Fruit fly (Drosophila melanogaster) whole organism, prepupa: ENCODE results near the gene CG14362.

Experiments used
- Blimp-1 ChIP-seq: fragments of 200-800 bp; sonication (Bioruptor generic); optimal IDR thresholded peaks from 3 replicates; lab custom pipeline; 2017; ENCODE audit warnings: missing biosample characterization, missing genetic modification characterization, mild to moderate bottlenecking, moderate library complexity, missing genetic modification reagents
- CG10631 ChIP-seq: fragments of 200-800 bp; sonication (Bioruptor generic); optimal IDR thresholded peaks from 2 replicates; lab custom pipeline; 2016; ENCODE audit warnings: missing biosample characterization, missing genetic modification characterization
- CG10669 ChIP-seq: fragments of 200-800 bp; sonication (Bioruptor generic); optimal IDR thresholded peaks from 3 replicates; lab custom pipeline; 2018; ENCODE audit warnings: missing biosample characterization, mild to moderate bottlenecking, missing genetic modification characterization, moderate library complexity
- CG11294 ChIP-seq: fragments of 200-800 bp; sonication (Bioruptor generic); IDR thresholded peaks from 2 replicates; pipeline ENCODE4 v1.3.6; 2022; ENCODE audit warnings: missing biosample characterization, missing genetic modification characterization
- CG11902 ChIP-seq: fragments of 200-800 bp; sonication (Bioruptor generic); optimal IDR thresholded peaks from 3 replicates; lab custom pipeline; 2016; ENCODE audit warnings: missing biosample characterization, missing genetic modification characterization
- CG15336 ChIP-seq: fragments of 200-800 bp; sonication (Bioruptor generic); IDR thresholded peaks from 2 replicates; pipeline ENCODE4 v1.3.6; 2022; ENCODE audit warnings: missing biosample characterization, missing genetic modification characterization
- CG1621 ChIP-seq: fragments of 200-800 bp; sonication (Bioruptor generic); optimal IDR thresholded peaks from 3 replicates; lab custom pipeline; 2018; ENCODE audit warnings: missing biosample characterization, mild to moderate bottlenecking, missing genetic modification characterization
- CG3032 ChIP-seq: fragments of 200-800 bp; optimal IDR thresholded peaks from 2 replicates; lab custom pipeline; 2019; ENCODE audit warnings: missing biosample characterization, mild to moderate bottlenecking, missing genetic modification characterization, moderate library complexity
- CG32006 ChIP-seq: fragments of 200-800 bp; sonication (Bioruptor generic); optimal IDR thresholded peaks from 3 replicates; lab custom pipeline; 2017; ENCODE audit warnings: missing biosample characterization, mild to moderate bottlenecking, missing genetic modification characterization
- CG3919 ChIP-seq: fragments of 200-800 bp; sonication (Bioruptor generic); optimal IDR thresholded peaks from 3 replicates; lab custom pipeline; 2016; ENCODE audit warnings: missing biosample characterization, missing genetic modification characterization
- CG6163 ChIP-seq: fragments of 200-800 bp; sonication (Bioruptor generic); IDR thresholded peaks from 3 replicates; pipeline ENCODE4 v1.3.6; 2022; ENCODE audit warnings: missing biosample characterization, missing genetic modification characterization
- CG6276 ChIP-seq: fragments of 200-800 bp; sonication (Bioruptor generic); optimal IDR thresholded peaks from 2 replicates; lab custom pipeline; 2017; ENCODE audit warnings: missing biosample characterization, mild to moderate bottlenecking, missing genetic modification characterization
- CG6808 ChIP-seq: fragments of 200-800 bp; sonication (Bioruptor generic); optimal IDR thresholded peaks from 3 replicates; lab custom pipeline; 2017; ENCODE audit warnings: missing biosample characterization, missing genetic modification characterization, mild to moderate bottlenecking, moderate library complexity, missing genetic modification reagents
- CG6854 ChIP-seq: fragments of 200-800 bp; sonication (Bioruptor generic); optimal IDR thresholded peaks from 2 replicates; lab custom pipeline; 2017; ENCODE audit warnings: missing biosample characterization, mild to moderate bottlenecking, missing genetic modification characterization
- CG7368 ChIP-seq: fragments of 200-800 bp; sonication (Bioruptor generic); optimal IDR thresholded peaks from 3 replicates; lab custom pipeline; 2016; ENCODE audit warnings: missing biosample characterization, missing genetic modification characterization
- CG8319 ChIP-seq: fragments of 200-800 bp; sonication (Bioruptor generic); optimal IDR thresholded peaks from 3 replicates; lab custom pipeline; 2016; ENCODE audit warnings: missing biosample characterization, missing genetic modification characterization
- CG8632 ChIP-seq: fragments of 200-800 bp; sonication (Bioruptor generic); optimal IDR thresholded peaks from 3 replicates; lab custom pipeline; 2016; ENCODE audit warnings: missing biosample characterization, missing genetic modification characterization
- Eip75B ChIP-seq: fragments of 200-800 bp; sonication (Bioruptor generic); optimal IDR thresholded peaks from 3 replicates; lab custom pipeline; 2016; ENCODE audit warnings: missing biosample characterization, missing genetic modification characterization
- Eip78C ChIP-seq: fragments of 200-800 bp; sonication (Bioruptor generic); peaks from one replicate; lab custom pipeline; 2016; ENCODE audit warnings: missing biosample characterization, missing genetic modification characterization
- Eip93F ChIP-seq: fragments of 200-800 bp; sonication (Bioruptor generic); optimal IDR thresholded peaks from 2 replicates; lab custom pipeline; 2016; ENCODE audit warnings: missing biosample characterization, mild to moderate bottlenecking, missing genetic modification characterization
- Ets21C ChIP-seq: fragments of 200-800 bp; sonication (Bioruptor generic); optimal IDR thresholded peaks from 3 replicates; lab custom pipeline; 2016; ENCODE audit warnings: missing biosample characterization, missing genetic modification characterization
- Ets96B ChIP-seq: fragments of 200-800 bp; optimal IDR thresholded peaks from 2 replicates; lab custom pipeline; 2019; ENCODE audit warnings: missing biosample characterization, mild to moderate bottlenecking, missing genetic modification characterization, moderate library complexity
- Hr39 ChIP-seq: fragments of 200-800 bp; sonication (Bioruptor generic); optimal IDR thresholded peaks from 2 replicates; lab custom pipeline; 2016; ENCODE audit warnings: missing biosample characterization, missing genetic modification characterization
- Hr4 ChIP-seq: fragments of 200-800 bp; sonication (Bioruptor generic); optimal IDR thresholded peaks from 3 replicates; lab custom pipeline; 2016; ENCODE audit warnings: missing biosample characterization, missing genetic modification characterization
- Met ChIP-seq: fragments of 200-800 bp; sonication (Bioruptor generic); optimal IDR thresholded peaks from 3 replicates; lab custom pipeline; 2016; ENCODE audit warnings: missing biosample characterization, missing genetic modification characterization
- OdsH ChIP-seq: fragments of 200-800 bp; sonication (Bioruptor generic); optimal IDR thresholded peaks from 3 replicates; lab custom pipeline; 2016; ENCODE audit warnings: missing biosample characterization, missing genetic modification characterization
- Smox ChIP-seq: fragments of 200-800 bp; sonication (Bioruptor generic); optimal IDR thresholded peaks from 3 replicates; lab custom pipeline; 2016; ENCODE audit warnings: missing biosample characterization, missing genetic modification characterization
- Sox102F ChIP-seq: fragments of 200-800 bp; sonication (Bioruptor generic); optimal IDR thresholded peaks from 2 replicates; lab custom pipeline; 2016; ENCODE audit warnings: missing biosample characterization, mild to moderate bottlenecking, missing genetic modification characterization
- Sox15 ChIP-seq: fragments of 200-800 bp; sonication (Bioruptor generic); optimal IDR thresholded peaks from 3 replicates; lab custom pipeline; 2016; ENCODE audit warnings: missing biosample characterization, missing genetic modification characterization
- achi ChIP-seq: fragments of 200-800 bp; sonication (Bioruptor generic); optimal IDR thresholded peaks from 3 replicates; lab custom pipeline; 2016; ENCODE audit warnings: missing biosample characterization, missing genetic modification characterization
- acj6 ChIP-seq: fragments of 200-800 bp; sonication (Bioruptor generic); optimal IDR thresholded peaks from 3 replicates; lab custom pipeline; 2016; ENCODE audit warnings: missing biosample characterization, missing genetic modification characterization
- dsx ChIP-seq: fragments of 200-800 bp; optimal IDR thresholded peaks from 3 replicates; lab custom pipeline; 2019; ENCODE audit warnings: missing biosample characterization, mild to moderate bottlenecking, missing genetic modification characterization, moderate library complexity; ENCODE audit not compliant: poor library complexity, severe bottlenecking
- fd59A ChIP-seq: fragments of 200-800 bp; sonication (Bioruptor generic); optimal IDR thresholded peaks from 2 replicates; lab custom pipeline; 2017; ENCODE audit warnings: missing biosample characterization, mild to moderate bottlenecking, missing genetic modification characterization, missing genetic modification reagents
- fkh ChIP-seq: fragments of 200-800 bp; sonication (Bioruptor generic); optimal IDR thresholded peaks from 3 replicates; lab custom pipeline; 2017; ENCODE audit warnings: missing biosample characterization, mild to moderate bottlenecking, missing genetic modification characterization, moderate library complexity
- lz ChIP-seq: fragments of 200-800 bp; sonication (Bioruptor generic); optimal IDR thresholded peaks from 3 replicates; lab custom pipeline; 2016; ENCODE audit warnings: missing biosample characterization, missing genetic modification characterization
- net ChIP-seq: fragments of 200-800 bp; sonication (Bioruptor generic); optimal IDR thresholded peaks from 3 replicates; lab custom pipeline; 2016; ENCODE audit warnings: missing biosample characterization, missing genetic modification characterization
- salr ChIP-seq, 2 experiments: fragments of 200-800 bp; sonication (Bioruptor generic); optimal IDR thresholded peaks; 3 replicates each; lab custom pipeline; 2016 to 2018; ENCODE audit warnings: missing biosample characterization in 2 of 2, missing genetic modification characterization in 2 of 2, mild to moderate bottlenecking in 1 of 2
- spab ChIP-seq: fragments of 200-800 bp; sonication (Bioruptor generic); optimal IDR thresholded peaks from 2 replicates; lab custom pipeline; 2017; ENCODE audit warnings: missing biosample characterization, mild to moderate bottlenecking, missing genetic modification characterization, missing genetic modification reagents
- ss ChIP-seq, 2 experiments: fragments of 200-800 bp; sonication (Bioruptor generic); optimal IDR thresholded peaks; 2 replicates in 1 of 2; 3 replicates in 1 of 2; lab custom pipeline; 2017 to 2018; ENCODE audit warnings: mild to moderate bottlenecking in 2 of 2, missing biosample characterization in 2 of 2, missing genetic modification characterization in 2 of 2, moderate library complexity in 1 of 2
- svp ChIP-seq: fragments of 200-800 bp; sonication (Bioruptor generic); peaks from one replicate; lab custom pipeline; 2016; ENCODE audit warnings: missing biosample characterization, missing genetic modification characterization
- vri ChIP-seq: fragments of 200-800 bp; sonication (Bioruptor generic); optimal IDR thresholded peaks from 3 replicates; lab custom pipeline; 2016; ENCODE audit warnings: missing biosample characterization, mild to moderate bottlenecking, missing genetic modification characterization

Gene CG14362

DNA sequence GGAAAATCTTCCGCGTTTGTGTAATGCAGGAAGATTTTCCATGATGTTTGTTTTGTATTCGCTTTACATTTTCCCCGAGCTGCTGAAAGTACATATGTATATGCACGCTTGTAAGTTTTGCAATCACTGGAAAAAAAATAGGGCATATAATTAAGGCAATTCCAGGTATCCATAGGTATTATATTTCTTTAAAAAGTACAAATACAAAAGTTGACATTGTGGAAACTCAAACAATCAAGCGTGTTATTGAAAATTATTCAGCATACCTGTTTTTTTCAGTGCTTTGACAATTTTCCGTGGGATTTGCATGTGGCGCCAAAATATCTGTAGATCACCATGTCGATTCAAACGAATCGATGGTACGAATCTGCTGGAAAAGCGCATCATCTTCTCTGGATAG is 24.2 kb downstream of the CG14362 start (continued):
- no peak for TF ChIP-seq CG6808 (GFP tag; lab: Kevin White, UChicago)
- peak; percentile 40 for TF ChIP-seq Hr39 (GFP tag; lab: Kevin White, UChicago)
- TF ChIP-seq Blimp-1 (GFP tag; lab: Kevin White, UChicago) = no peak
- TF ChIP-seq CG8632 (GFP tag; lab: Kevin White, UChicago) = no peak
- TF ChIP-seq Met (GFP tag; lab: Kevin White, UChicago) = peak; percentile 10
- no peak for TF ChIP-seq Sox102F (GFP tag; lab: Kevin White, UChicago)
- peak; percentile 10 for TF ChIP-seq CG11902 (GFP tag; lab: Kevin White, UChicago)
- peak; percentile 72 for TF ChIP-seq CG32006 (GFP tag; lab: Kevin White, UChicago)
- TF ChIP-seq CG8319 (GFP tag; lab: Kevin White, UChicago) = no peak
- peak; percentile 43 for TF ChIP-seq acj6 (GFP tag; lab: Kevin White, UChicago)
- TF ChIP-seq Ets21C (GFP tag; lab: Kevin White, UChicago) = no peak
- TF ChIP-seq CG6163 (GFP tag; lab: Robert Waterston, UW) = peak; percentile 48; the same call in 1 of the 3 replicates
- no peak for TF ChIP-seq CG3032 (tag; lab: Kevin White, UChicago)
- peak; percentile 17 for TF ChIP-seq CG7368 (GFP tag; lab: Kevin White, UChicago)
- no peak for TF ChIP-seq salr (GFP tag; optimal IDR thresholded peaks at IDR 0.05; lab: Kevin White, UChicago)
- TF ChIP-seq achi (GFP tag; lab: Kevin White, UChicago) = no peak
- TF ChIP-seq fkh (GFP tag; lab: Kevin White, UChicago) = no peak
- TF ChIP-seq Smox (GFP tag; lab: Kevin White, UChicago) = no peak
- TF ChIP-seq CG3919 (GFP tag; lab: Kevin White, UChicago) = peak; percentile 25
- peak; percentile 19; the same call in 1 of the 2 replicates for TF ChIP-seq CG11294 (GFP tag; lab: Robert Waterston, UW)
- peak; percentile 31 for TF ChIP-seq OdsH (GFP tag; lab: Kevin White, UChicago)
- TF ChIP-seq Eip78C = peak; percentile 73
- TF ChIP-seq CG6854 (GFP tag; lab: Kevin White, UChicago) = no peak
- no peak for TF ChIP-seq Sox15 (GFP tag; lab: Kevin White, UChicago)
- TF ChIP-seq dsx (GFP tag; lab: Kevin White, UChicago) = no peak
- TF ChIP-seq net (GFP tag; lab: Kevin White, UChicago) = peak; percentile 4
- peak; percentile 8 for TF ChIP-seq lz (GFP tag; lab: Kevin White, UChicago)
- TF ChIP-seq Hr4 (GFP tag; lab: Kevin White, UChicago) = peak; percentile 91
- TF ChIP-seq CG10669 = no peak
- TF ChIP-seq, all 60 proteins: peak for 27

DNA sequence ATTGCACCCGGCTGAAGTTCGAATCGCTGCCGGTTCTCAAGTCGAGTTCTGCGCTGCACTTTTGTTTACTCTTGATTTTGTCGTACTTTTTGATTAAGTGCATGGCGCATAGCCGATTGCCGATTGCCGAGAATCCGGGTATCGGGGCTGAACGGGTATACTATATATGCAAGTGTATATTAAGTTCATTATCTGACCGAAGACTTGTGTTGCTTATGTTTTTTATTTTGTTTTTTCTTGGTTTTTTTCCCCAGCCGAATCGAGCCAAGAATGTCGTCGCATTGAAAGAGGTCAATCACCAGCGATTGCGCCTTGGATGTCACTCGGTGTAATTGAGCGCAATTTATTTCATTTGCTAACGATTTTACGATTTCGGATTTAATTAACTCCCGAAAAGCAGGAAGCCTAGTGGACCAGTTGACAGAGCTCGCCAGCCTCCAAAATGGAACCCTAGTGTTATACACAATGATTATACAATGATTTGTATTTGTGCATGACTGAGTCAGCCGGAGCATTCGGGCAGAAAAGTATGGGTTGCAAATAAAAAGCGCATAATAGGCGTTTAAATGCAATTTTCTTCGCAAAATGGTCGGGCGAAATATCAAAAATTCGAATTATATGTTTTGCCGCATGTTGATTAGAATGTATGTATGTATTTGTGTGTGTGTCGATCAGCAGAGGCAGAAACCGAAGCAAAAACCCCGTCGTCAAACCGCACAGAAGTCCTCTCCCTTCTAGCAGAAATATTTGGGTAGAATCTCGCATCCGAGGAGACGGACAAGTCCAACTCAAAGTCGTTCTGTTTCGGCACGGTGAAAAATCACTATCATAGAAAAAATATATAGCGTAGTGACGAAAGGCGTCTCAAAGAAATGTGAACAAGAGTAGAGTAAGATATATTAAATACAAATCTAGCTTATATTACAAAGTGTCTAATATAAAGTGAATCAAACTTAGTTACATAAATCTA is 27.0 kb downstream of the CG14362 start, which contains the start of gene Mst87F:
Gene Mst87F (minus strand): TSS at position 56 of the 970 bp plus-strand sequence.
- TF ChIP-seq CG3032 (tag; lab: Kevin White, UChicago) (peak; percentile 15), CG10631 (GFP tag; lab: Kevin White, UChicago) (no peak), CG6276 (GFP tag; lab: Kevin White, UChicago) (peak; percentile 5), Eip93F (GFP tag; lab: Kevin White, UChicago) (peak; percentile 31), vri (peak; percentile 43), Eip75B (GFP tag; lab: Kevin White, UChicago) (peak; percentile 22), CG10669 (no peak), Eip78C (peak; percentile 85), svp (GFP tag; lab: Kevin White, UChicago) (peak; percentile 95), Hr4 (GFP tag; lab: Kevin White, UChicago) (peak; percentile 11), ss (GFP tag; optimal IDR thresholded peaks at IDR 0.05; lab: Kevin White, UChicago) (peak in 1 of 2 experiments; percentile 22), CG6163 (GFP tag; lab: Robert Waterston, UW) (peak; percentile 43; the same call in 1 of the 3 replicates), net (GFP tag; lab: Kevin White, UChicago) (peak; percentile 1), CG7368 (GFP tag; lab: Kevin White, UChicago) (no peak), CG15336 (GFP tag; lab: Robert Waterston, UW) (0 out of 2 replicates have a peak, but pooled peaks have one; percentile 22), CG1621 (tag; lab: Kevin White, UChicago) (no peak), CG6808 (GFP tag; lab: Kevin White, UChicago) (peak; percentile 15), fd59A (no peak), CG3919 (GFP tag; lab: Kevin White, UChicago) (peak; percentile 0), spab (GFP tag; lab: Kevin White, UChicago) (peak; percentile 4), Ets96B (tag; lab: Kevin White, UChicago) (no peak), achi (GFP tag; lab: Kevin White, UChicago) (peak; percentile 22), Blimp-1 (GFP tag; lab: Kevin White, UChicago) (no peak)
